Worm (Caenorhabditis elegans) whole organism, L4 larva: Measurements from ENCODE around the gene otpl-2.

ENCODE experiments used
- F10B5.3 ChIP-seq: sonication (generic microtip); optimal IDR thresholded peaks from 2 replicates; lab custom pipeline; 2016; ENCODE audit warnings: mild to moderate bottlenecking, missing genetic modification characterization, missing compliant biosample characterization
- F37D6.2 ChIP-seq: sonication (generic microtip); optimal IDR thresholded peaks from 2 replicates; lab custom pipeline; 2016; ENCODE audit warnings: mild to moderate bottlenecking, missing genetic modification characterization, missing compliant biosample characterization
- F49E8.2 ChIP-seq: sonication (generic microtip); optimal IDR thresholded peaks from 2 replicates; lab custom pipeline; 2016; ENCODE audit warnings: missing compliant biosample characterization, mild to moderate bottlenecking, missing genetic modification characterization, borderline replicate concordance
- R02D3.7 ChIP-seq: fragments of 150-350 bp; sonication (generic microtip); optimal IDR thresholded peaks from 3 replicates; lab custom pipeline; 2014; ENCODE audit warnings: missing biosample characterization, missing genetic modification characterization
- T20F7.1 ChIP-seq: fragments of 200-800 bp; sonication (Bioruptor generic); optimal IDR thresholded peaks from 2 replicates; lab custom pipeline; 2018; ENCODE audit warnings: mild to moderate bottlenecking, missing genetic modification characterization, missing compliant biosample characterization
- T26A8.4 ChIP-seq: fragments of 200-800 bp; sonication (Bioruptor generic); IDR thresholded peaks from 2 replicates; pipeline ENCODE4 v1.3.6; 2022; ENCODE audit warnings: missing genetic modification characterization, missing compliant biosample characterization
- Y105C5A.15 ChIP-seq: fragments of 200-800 bp; sonication (Bioruptor generic); IDR thresholded peaks from 2 replicates; pipeline ENCODE4 v1.3.6; 2022; ENCODE audit warnings: missing genetic modification characterization, missing compliant biosample characterization
- ZK337.2 ChIP-seq: fragments of 200-800 bp; sonication (Bioruptor generic); IDR thresholded peaks from 2 replicates; pipeline ENCODE4 v1.3.6; 2022; ENCODE audit warnings: missing genetic modification reagents, missing genetic modification characterization, missing compliant biosample characterization
- ZK546.5 ChIP-seq, 2 experiments: sonication (generic microtip); optimal IDR thresholded peaks; 2 replicates each; lab custom pipeline; 2017; ENCODE audit warnings: missing biosample characterization in 2 of 2, missing genetic modification characterization in 2 of 2
- aha-1 ChIP-seq: fragments of 150-350 bp; peaks from one replicate; lab custom pipeline; 2014; ENCODE audit warnings: missing biosample characterization, missing genetic modification characterization
- aly-2 ChIP-seq: sonication (generic microtip); optimal IDR thresholded peaks from 2 replicates; lab custom pipeline; 2018; ENCODE audit warnings: missing biosample characterization, missing genetic modification characterization
- ceh-20 ChIP-seq: fragments of 200-800 bp; sonication (Bioruptor generic); IDR thresholded peaks from 2 replicates; pipeline ENCODE4 v1.3.6; 2022; ENCODE audit warnings: missing genetic modification reagents, missing genetic modification characterization, missing compliant biosample characterization
- ceh-32 ChIP-seq: sonication (generic microtip); optimal IDR thresholded peaks from 2 replicates; lab custom pipeline; 2016; ENCODE audit warnings: mild to moderate bottlenecking, missing genetic modification characterization, missing compliant biosample characterization; ENCODE audit not compliant: poor library complexity
- ceh-82 ChIP-seq: sonication (generic microtip); optimal IDR thresholded peaks from 2 replicates; lab custom pipeline; 2017; ENCODE audit warnings: missing biosample characterization, missing genetic modification characterization
- cey-2 ChIP-seq: sonication (generic microtip); optimal IDR thresholded peaks from 3 replicates; lab custom pipeline; 2017; ENCODE audit warnings: missing genetic modification characterization, mild to moderate bottlenecking, missing compliant biosample characterization, antibody characterized with exemption, borderline replicate concordance; ENCODE audit not compliant: insufficient read depth
- ctbp-1 ChIP-seq: fragments of 200-800 bp; sonication (Bioruptor generic); IDR thresholded peaks from 2 replicates; pipeline ENCODE4 v1.3.6; 2022; ENCODE audit warnings: missing genetic modification reagents, missing genetic modification characterization, missing compliant biosample characterization
- daf-8 ChIP-seq: fragments of 200-800 bp; sonication (Bioruptor generic); IDR thresholded peaks from 2 replicates; pipeline ENCODE4 v1.3.6; 2022; ENCODE audit warnings: missing genetic modification characterization, missing compliant biosample characterization
- dmd-6 ChIP-seq: fragments of 200-800 bp; sonication (Bioruptor generic); IDR thresholded peaks from 2 replicates; pipeline ENCODE4 v1.3.6; 2022; ENCODE audit warnings: missing genetic modification reagents, missing genetic modification characterization, missing compliant biosample characterization
- dpl-1 ChIP-seq: fragments of 150-350 bp; optimal IDR thresholded peaks from 2 replicates; lab custom pipeline; 2014; ENCODE audit warnings: missing biosample characterization, missing genetic modification reagents, missing genetic modification characterization
- dve-1 ChIP-seq: sonication (generic microtip); optimal IDR thresholded peaks from 2 replicates; lab custom pipeline; 2017; ENCODE audit warnings: antibody characterized with exemption, mild to moderate bottlenecking, missing genetic modification characterization, missing compliant biosample characterization; ENCODE audit not compliant: insufficient read depth
- fkh-10 ChIP-seq: fragments of 150-350 bp; optimal IDR thresholded peaks from 2 replicates; lab custom pipeline; 2014; ENCODE audit warnings: missing biosample characterization, missing genetic modification reagents, missing genetic modification characterization
- fos-1 ChIP-seq: fragments of 150-350 bp; optimal IDR thresholded peaks from 2 replicates; lab custom pipeline; 2014; ENCODE audit warnings: missing biosample characterization, missing genetic modification characterization
- hlh-11 ChIP-seq: fragments of 200-800 bp; sonication (Bioruptor generic); optimal IDR thresholded peaks from 2 replicates; lab custom pipeline; 2018; ENCODE audit warnings: mild to moderate bottlenecking, missing genetic modification characterization, missing compliant biosample characterization
- hlh-30 ChIP-seq: sonication (generic microtip); optimal IDR thresholded peaks from 2 replicates; lab custom pipeline; 2017; ENCODE audit warnings: antibody characterized with exemption, mild to moderate bottlenecking, missing genetic modification characterization, missing compliant biosample characterization; ENCODE audit not compliant: insufficient read depth
- lin-15B ChIP-seq: fragments of 150-350 bp; sonication (generic microtip); optimal IDR thresholded peaks from 3 replicates; lab custom pipeline; 2014; ENCODE audit warnings: missing biosample characterization, missing genetic modification characterization
- lin-29 ChIP-seq: fragments of 200-800 bp; sonication (Bioruptor generic); IDR thresholded peaks from 2 replicates; pipeline ENCODE4 v1.3.6; 2022; ENCODE audit warnings: missing genetic modification reagents, missing genetic modification characterization, missing compliant biosample characterization
- lin-39 ChIP-seq: fragments of 150-350 bp; optimal IDR thresholded peaks from 2 replicates; lab custom pipeline; 2014; ENCODE audit warnings: missing biosample characterization, missing genetic modification reagents, missing genetic modification characterization
- lsy-2 ChIP-seq, 2 experiments: fragments of 150-350 bp in 1 of 2; sonication (generic microtip) in 1 of 2; optimal IDR thresholded peaks; 2 replicates each; lab custom pipeline; 2014 to 2017; ENCODE audit warnings: missing biosample characterization in 2 of 2, missing genetic modification characterization in 2 of 2
- madf-5 ChIP-seq, 2 experiments: fragments of 200-800 bp; sonication (Bioruptor generic); IDR thresholded peaks; 2 replicates each; pipeline ENCODE4 v1.3.6; 2022; ENCODE audit warnings: missing compliant biosample characterization in 2 of 2, missing genetic modification characterization in 2 of 2
- mdl-1 ChIP-seq, 2 experiments: fragments of 150-350 bp in 1 of 2; sonication (generic microtip) in 1 of 2; optimal IDR thresholded peaks; 2 replicates each; lab custom pipeline; 2014 to 2017; ENCODE audit warnings: missing biosample characterization in 2 of 2, missing genetic modification characterization in 2 of 2
- mep-1 ChIP-seq: fragments of 150-350 bp; sonication (generic microtip); optimal IDR thresholded peaks from 3 replicates; lab custom pipeline; 2014; ENCODE audit warnings: missing biosample characterization, missing genetic modification characterization
- mes-2 ChIP-seq: sonication (generic microtip); optimal IDR thresholded peaks from 2 replicates; lab custom pipeline; 2016; ENCODE audit warnings: missing genotype, mild to moderate bottlenecking, missing genetic modification characterization, missing compliant biosample characterization; ENCODE audit not compliant: poor library complexity, severe bottlenecking
- mxl-3 ChIP-seq: fragments of 200-800 bp; sonication (Bioruptor generic); optimal IDR thresholded peaks from 2 replicates; lab custom pipeline; 2018; ENCODE audit warnings: mild to moderate bottlenecking, missing genetic modification characterization, missing compliant biosample characterization
- nhr-10 ChIP-seq: fragments of 150-350 bp; optimal IDR thresholded peaks from 2 replicates; lab custom pipeline; 2014; ENCODE audit warnings: missing biosample characterization, missing genetic modification characterization
- nhr-102 ChIP-seq: sonication (generic microtip); optimal IDR thresholded peaks from 2 replicates; lab custom pipeline; 2016; ENCODE audit warnings: mild to moderate bottlenecking, missing genetic modification characterization, moderate library complexity, missing compliant biosample characterization
- nhr-237 ChIP-seq: sonication (generic microtip); optimal IDR thresholded peaks from 2 replicates; lab custom pipeline; 2017; ENCODE audit warnings: missing biosample characterization, missing genetic modification characterization
- nhr-28 ChIP-seq: fragments of 150-350 bp; optimal IDR thresholded peaks from 2 replicates; lab custom pipeline; 2014; ENCODE audit warnings: missing biosample characterization, missing genetic modification characterization
- nhr-41 ChIP-seq: fragments of 200-800 bp; sonication (Bioruptor generic); IDR thresholded peaks from 2 replicates; pipeline ENCODE4 v1.3.6; 2022; ENCODE audit warnings: missing genetic modification reagents, missing genetic modification characterization, missing compliant biosample characterization
- nhr-76 ChIP-seq: fragments of 150-350 bp; optimal IDR thresholded peaks from 2 replicates; lab custom pipeline; 2014; ENCODE audit warnings: missing biosample characterization, missing genetic modification characterization
- saeg-2 ChIP-seq: fragments of 200-800 bp; sonication (Bioruptor generic); IDR thresholded peaks from 2 replicates; pipeline ENCODE4 v1.3.6; 2022; ENCODE audit warnings: missing genetic modification reagents, missing genetic modification characterization, missing compliant biosample characterization
- snpc-1.2 ChIP-seq: fragments of 200-800 bp; sonication (Bioruptor generic); IDR thresholded peaks from 2 replicates; pipeline ENCODE4 v1.3.6; 2022; ENCODE audit warnings: missing genetic modification reagents, missing genetic modification characterization, missing compliant biosample characterization
- spr-3 ChIP-seq: fragments of 200-800 bp; sonication (Bioruptor generic); optimal IDR thresholded peaks from 2 replicates; lab custom pipeline; 2018; ENCODE audit warnings: mild to moderate bottlenecking, missing genetic modification characterization, missing compliant biosample characterization
- unc-62 ChIP-seq, 3 experiments: fragments of 150-350 bp in 1 of 3; sonication (generic microtip); optimal IDR thresholded peaks in 2 of 3; peaks in 1 of 3; 1 replicate in 1 of 3; 2 replicates in 2 of 3; lab custom pipeline; 2014 to 2017; ENCODE audit warnings: missing biosample characterization in 3 of 3, missing genetic modification characterization in 3 of 3, missing genetic modification reagents in 3 of 3, missing genotype in 1 of 3
- zip-2 ChIP-seq: fragments of 150-350 bp; optimal IDR thresholded peaks from 2 replicates; lab custom pipeline; 2014; ENCODE audit warnings: missing biosample characterization, missing genetic modification characterization
- ztf-11 ChIP-seq: fragments of 150-350 bp; optimal IDR thresholded peaks from 2 replicates; lab custom pipeline; 2014; ENCODE audit warnings: missing biosample characterization, missing genetic modification characterization
- ztf-7 ChIP-seq: fragments of 150-350 bp; optimal IDR thresholded peaks from 2 replicates; lab custom pipeline; 2014; ENCODE audit warnings: missing biosample characterization, missing genetic modification characterization

Gene otpl-2

DNA sequence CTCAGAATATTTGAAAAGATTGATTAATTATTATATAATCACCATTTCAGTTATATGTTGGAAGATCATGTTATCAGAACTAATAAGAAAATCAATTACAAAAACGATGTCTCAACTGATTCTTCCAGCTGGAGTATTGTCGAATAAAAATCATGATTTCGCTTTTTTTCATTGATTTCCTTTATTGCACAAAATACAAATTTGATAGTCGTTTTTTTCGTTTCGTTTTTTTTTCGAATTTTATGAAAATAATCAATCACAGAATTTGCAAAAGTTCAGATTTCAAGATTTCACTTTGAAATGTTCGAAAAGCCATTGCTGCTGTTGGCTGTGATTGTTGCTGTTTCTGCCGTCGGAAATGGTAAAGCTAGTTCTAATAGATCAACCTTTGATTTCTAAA is 37.7 kb upstream of the otpl-2 start, which contains the start of gene C49G7.13:
TSS of gene C49G7.13 (plus strand) at position 301 of the 400 bp plus-strand sequence.
- TF ChIP-seq mep-1 (no peak), nhr-102 (tag; lab: Kevin White, UChicago) (no peak), dpl-1 (no peak), ctbp-1 (GFP tag; lab: Robert Waterston, UW) (no peak), dmd-6 (no peak), nhr-76 (tag; lab: Kevin White, UChicago) (no peak), lin-15B (tag; lab: Kevin White, UChicago) (no peak)

DNA sequence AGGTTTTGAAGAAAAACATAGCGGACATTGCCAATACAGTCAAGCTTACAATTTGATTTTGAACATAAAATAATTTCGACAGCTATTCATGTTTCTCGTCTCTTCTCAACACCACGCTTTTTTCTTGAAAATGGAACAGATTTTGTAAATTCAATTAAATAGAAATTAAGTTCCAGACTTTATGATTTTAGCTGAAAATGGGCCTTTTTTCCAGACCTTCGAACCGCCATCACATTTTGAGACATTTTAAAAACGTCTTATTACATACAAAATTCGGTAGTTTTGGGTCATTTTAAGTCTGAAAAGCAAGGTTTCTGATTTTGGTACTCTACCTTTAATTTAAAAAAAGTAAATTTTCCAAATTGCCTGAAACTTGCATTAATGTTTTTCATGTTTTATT is 35.4 kb upstream of the otpl-2 start, which contains the start of gene C49G7.12:
TSS of gene C49G7.12 (plus strand) at position 301 of the 400 bp plus-strand sequence.
- TF ChIP-seq lin-29 (no peak), nhr-237 (no peak), lin-39 (tag; lab: Kevin White, UChicago) (no peak), ztf-11 (no peak), nhr-28 (tag; lab: Kevin White, UChicago) (no peak)
- TF ChIP-seq, all 104 proteins: peak for 0

DNA sequence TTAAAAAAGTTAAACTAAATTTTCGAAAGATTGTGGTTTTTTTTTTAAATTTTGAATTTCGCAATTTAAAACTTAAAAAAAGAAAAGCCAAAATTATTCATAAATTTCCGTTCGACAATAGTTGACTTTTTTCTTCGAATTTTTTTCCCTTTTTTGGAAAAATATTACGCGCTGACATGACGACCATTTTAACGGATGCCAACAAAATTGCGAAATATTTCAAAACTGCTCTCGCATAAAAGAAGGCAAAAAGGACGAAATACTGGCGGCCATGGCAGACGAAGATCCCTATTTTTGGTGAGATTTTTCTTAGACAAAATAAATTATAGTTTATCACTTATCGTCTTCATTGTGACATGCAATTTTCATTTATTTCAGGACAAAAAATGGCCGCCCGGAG is 35.0 kb upstream of the otpl-2 start:
- no peak for TF ChIP-seq lsy-2 (tag; optimal IDR thresholded peaks at IDR 0.05; lab: Kevin White, UChicago)
- TF ChIP-seq F37D6.2 (tag; lab: Kevin White, UChicago) = no peak
- TF ChIP-seq zip-2 (tag; lab: Kevin White, UChicago) = peak; percentile 63

DNA sequence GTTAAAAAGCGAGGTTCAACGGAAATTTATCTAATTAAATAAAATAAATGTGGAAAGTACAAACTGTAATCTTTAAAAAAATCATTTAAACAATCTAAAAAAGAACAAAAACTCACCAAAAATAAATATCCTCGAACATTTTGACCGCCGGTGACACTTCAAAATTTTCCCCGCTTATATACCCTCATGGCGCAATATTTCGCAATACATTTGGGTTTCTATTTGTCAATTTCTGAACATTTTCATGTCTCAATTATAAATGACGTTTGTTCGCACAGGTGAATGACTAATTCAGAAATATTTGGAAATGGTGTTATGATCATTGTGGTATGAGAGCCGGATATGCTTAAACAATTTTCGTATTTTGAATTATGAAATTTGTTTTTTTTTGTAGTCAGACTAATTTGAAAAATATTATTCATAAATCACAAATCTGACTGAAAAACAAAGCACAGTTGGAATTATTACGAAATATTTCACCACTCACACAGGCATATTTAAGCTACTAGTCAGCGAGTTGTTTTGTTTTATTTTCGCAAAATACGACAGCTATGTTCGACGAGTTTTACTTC is 31.6 kb upstream of the otpl-2 start, which contains the start of the genes C49G7.10 and irg-2:
TSS of gene C49G7.10 (minus strand) at position 169 of the 572 bp plus-strand sequence.
TSS of gene irg-2 (plus strand) at position 329 of the 572 bp plus-strand sequence.
- TF ChIP-seq hlh-11 (no peak), snpc-1.2 (GFP tag; lab: Robert Waterston, UW) (no peak), nhr-10 (tag; lab: Kevin White, UChicago) (no peak), aly-2 (tag; lab: Kevin White, UChicago) (no peak), dve-1 (peak; percentile 59), aha-1 (tag; lab: Kevin White, UChicago) (no peak), ceh-32 (tag; lab: Kevin White, UChicago) (no peak), nhr-41 (GFP tag; lab: Robert Waterston, UW) (no peak), T20F7.1 (peak; percentile 31), spr-3 (GFP tag; lab: Kevin White, UChicago) (no peak), mxl-3 (no peak), unc-62 (GFP tag; optimal IDR thresholded peaks at IDR 0.05 in 1 of 2; lab: Kevin White, UChicago) (peak in 1 of 2 experiments; percentile 14), unc-62 (tag; optimal IDR thresholded peaks at IDR 0.05; lab: Kevin White, UChicago) (no peak), daf-8 (GFP tag; lab: Robert Waterston, UW) (no peak), fos-1 (tag; lab: Kevin White, UChicago) (no peak), hlh-30 (tag; lab: Kevin White, UChicago) (no peak), R02D3.7 (tag; lab: Kevin White, UChicago) (no peak), cey-2 (no peak), F10B5.3 (tag; lab: Kevin White, UChicago) (no peak), F49E8.2 (tag; lab: Kevin White, UChicago) (no peak), lin-39 (tag; lab: Kevin White, UChicago) (no peak), ZK337.2 (GFP tag; lab: Robert Waterston, UW) (no peak), ztf-7 (tag; lab: Kevin White, UChicago) (peak; percentile 98), ZK546.5 (tag; optimal IDR thresholded peaks at IDR 0.05; lab: Kevin White, UChicago) (no peak), madf-5 (GFP tag; IDR thresholded peaks at IDR 0.05; lab: Robert Waterston, UW) (no peak), Y105C5A.15 (GFP tag; lab: Robert Waterston, UW) (no peak), lin-29 (no peak), mes-2 (tag; lab: Kevin White, UChicago) (no peak), saeg-2 (GFP tag; lab: Robert Waterston, UW) (no peak), fkh-10 (GFP tag; lab: Kevin White, UChicago) (no peak), ceh-20 (GFP tag; lab: Robert Waterston, UW) (no peak), T26A8.4 (no peak), ceh-82 (tag; lab: Kevin White, UChicago) (no peak), mdl-1 (tag; optimal IDR thresholded peaks at IDR 0.05; lab: Kevin White, UChicago) (no peak)
